Worm (Caenorhabditis elegans): ENCODE results near the gene grl-26.

The grl-26 gene

ce11 chrIV:296849-297248 lies 25.8 kb downstream of the grl-26 start:
- TF ChIP-seq ets-7 (tag; optimal IDR thresholded peaks at IDR 0.05) (no peak), scrt-1 (GFP tag; IDR thresholded peaks at IDR 0.05) (no peak), tbx-37 (GFP tag; conservative IDR thresholded peaks at IDR 0.05) (no peak), hnd-1 (tag; optimal IDR thresholded peaks at IDR 0.05) (no peak), ama-1 (optimal IDR thresholded peaks at IDR 0.05) (no peak), hmg-4 (GFP tag; optimal IDR thresholded peaks at IDR 0.05) (no peak), pes-1 (GFP tag; IDR thresholded peaks at IDR 0.05) (no peak), tbx-11 (GFP tag; IDR thresholded peaks at IDR 0.05) (no peak), sea-1 (GFP tag; conservative IDR thresholded peaks at IDR 0.05) (no peak), tra-4 (tag; optimal IDR thresholded peaks at IDR 0.05) (no peak), aly-1 (tag; optimal IDR thresholded peaks at IDR 0.05) (no peak), flt-1 (GFP tag; IDR thresholded peaks at IDR 0.05) (no peak), ceh-36 (tag; optimal IDR thresholded peaks at IDR 0.05) (no peak), B0310.2 (tag; optimal IDR thresholded peaks at IDR 0.05) (no peak), ceh-13 (GFP tag; optimal IDR thresholded peaks at IDR 0.05) (no peak), hmbx-1 (tag; optimal IDR thresholded peaks at IDR 0.05) (no peak), F13C5.2 (tag; optimal IDR thresholded peaks at IDR 0.05) (no peak)

ce11 chrIV:295734-296201 lies 26.8 kb downstream of the grl-26 start:
- TF ChIP-seq F13C5.2 (tag; optimal IDR thresholded peaks at IDR 0.05) (no peak), aly-1 (tag; optimal IDR thresholded peaks at IDR 0.05) (no peak), tbx-37 (GFP tag; conservative IDR thresholded peaks at IDR 0.05) (no peak), B0310.2 (tag; optimal IDR thresholded peaks at IDR 0.05) (no peak), tbx-11 (GFP tag; IDR thresholded peaks at IDR 0.05) (no peak), flt-1 (GFP tag; IDR thresholded peaks at IDR 0.05) (no peak), scrt-1 (GFP tag; IDR thresholded peaks at IDR 0.05) (no peak), pes-1 (GFP tag; IDR thresholded peaks at IDR 0.05) (no peak), hmbx-1 (tag; optimal IDR thresholded peaks at IDR 0.05) (no peak), ceh-36 (tag; optimal IDR thresholded peaks at IDR 0.05) (no peak), ets-7 (tag; optimal IDR thresholded peaks at IDR 0.05) (no peak), tra-4 (tag; optimal IDR thresholded peaks at IDR 0.05) (no peak), ceh-13 (GFP tag; optimal IDR thresholded peaks at IDR 0.05) (no peak), ama-1 (optimal IDR thresholded peaks at IDR 0.05) (no peak), hnd-1 (tag; optimal IDR thresholded peaks at IDR 0.05) (no peak), sea-1 (GFP tag; conservative IDR thresholded peaks at IDR 0.05) (no peak), hmg-4 (GFP tag; optimal IDR thresholded peaks at IDR 0.05) (no peak)

DNA sequence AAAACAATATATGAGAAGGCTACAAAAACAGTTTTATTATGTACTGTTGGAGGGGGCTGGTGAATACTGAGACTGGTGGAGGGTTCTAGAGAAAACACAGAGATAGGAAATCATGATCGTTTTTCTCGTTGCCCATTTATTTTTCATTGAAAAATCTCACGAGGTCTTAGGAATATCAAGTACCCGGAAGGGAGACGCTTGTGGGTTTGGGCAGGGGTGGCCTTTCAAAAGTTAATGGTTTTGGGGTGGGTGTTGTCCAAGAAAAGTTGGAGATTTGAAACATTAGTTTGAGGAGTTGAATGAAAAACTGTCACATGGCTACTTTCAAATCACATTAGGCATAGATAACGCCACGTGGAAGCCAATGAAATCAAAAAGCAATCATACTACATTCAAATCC lies 27.9 kb downstream of the grl-26 start:
- no peak for TF ChIP-seq B0310.2 (tag; optimal IDR thresholded peaks at IDR 0.05)
- TF ChIP-seq hmg-4 (GFP tag; optimal IDR thresholded peaks at IDR 0.05): no peak

DNA sequence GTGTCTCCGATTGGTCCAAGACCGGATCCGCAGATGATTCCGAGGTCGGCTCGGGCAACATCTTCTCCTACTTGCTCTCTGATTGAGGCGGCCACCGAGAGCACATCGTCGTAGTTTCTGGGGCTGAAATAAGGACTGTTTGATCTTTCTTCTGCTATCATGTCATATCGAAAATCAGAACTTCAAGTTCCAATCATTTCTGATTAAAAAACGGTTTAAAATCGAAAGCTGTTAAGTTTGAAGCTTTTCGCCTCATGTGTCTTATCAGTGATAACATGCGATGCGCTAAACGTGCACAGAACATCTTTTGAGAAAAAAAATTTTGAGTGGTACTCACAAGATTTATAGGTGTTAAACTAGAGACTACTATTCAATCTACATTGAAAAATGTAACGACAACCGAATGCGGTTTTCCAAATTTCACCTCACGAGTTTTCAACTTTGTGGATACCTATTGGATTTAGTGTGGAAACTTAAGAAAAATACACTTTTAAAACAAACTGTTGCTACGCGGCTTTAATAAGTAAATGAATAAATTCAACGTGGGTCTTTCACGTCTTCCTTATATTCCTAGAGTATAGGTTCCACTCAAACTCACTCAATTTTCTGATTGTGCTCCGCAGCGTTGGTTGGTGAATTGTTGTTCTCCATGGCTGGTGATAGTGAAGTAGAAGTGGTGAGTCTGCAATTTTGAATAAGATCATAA lies 28.5 kb downstream of the grl-26 start:
- no peak for TF ChIP-seq ama-1 (optimal IDR thresholded peaks at IDR 0.05)
- TF ChIP-seq tbx-11 (GFP tag; IDR thresholded peaks at IDR 0.05): no peak
- TF ChIP-seq hmbx-1 (tag; optimal IDR thresholded peaks at IDR 0.05): no peak
- no peak for TF ChIP-seq B0310.2 (tag; optimal IDR thresholded peaks at IDR 0.05)
- TF ChIP-seq ets-7 (tag; optimal IDR thresholded peaks at IDR 0.05): no peak
- no peak for TF ChIP-seq pes-1 (GFP tag; IDR thresholded peaks at IDR 0.05)
- no peak for TF ChIP-seq flt-1 (GFP tag; IDR thresholded peaks at IDR 0.05)
- TF ChIP-seq ceh-13 (GFP tag; optimal IDR thresholded peaks at IDR 0.05): no peak
- TF ChIP-seq hmg-4 (GFP tag; optimal IDR thresholded peaks at IDR 0.05): no peak
- TF ChIP-seq tbx-37 (GFP tag; conservative IDR thresholded peaks at IDR 0.05): no peak

DNA sequence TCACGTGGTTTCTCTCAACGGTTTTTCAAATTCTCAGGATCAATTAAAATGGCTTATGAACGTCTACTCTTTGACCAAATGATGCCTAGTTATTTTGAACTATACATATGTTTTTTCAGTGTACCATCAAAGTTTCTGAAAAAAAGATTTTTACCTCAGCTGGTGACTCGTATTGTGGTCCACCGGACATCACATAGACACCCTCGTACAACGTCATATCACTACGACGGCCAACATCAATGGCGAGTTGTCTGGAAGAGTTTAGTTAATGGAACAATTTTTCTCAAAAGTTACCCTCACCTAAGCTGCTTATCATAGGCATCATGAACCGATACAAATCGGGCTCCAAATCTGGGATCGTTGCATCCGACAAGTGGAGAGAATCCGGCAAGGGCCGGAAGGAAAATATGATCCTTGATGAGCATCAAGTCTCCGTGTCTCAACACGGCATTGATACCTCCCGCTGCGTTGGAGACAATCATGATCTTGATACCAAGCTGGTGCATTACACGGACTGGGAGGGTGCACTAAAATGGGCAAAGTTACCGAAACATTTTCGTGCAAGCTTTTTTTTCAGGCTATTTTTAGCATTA lies 29.4 kb downstream of the grl-26 start:
- TF ChIP-seq tra-4 (tag; optimal IDR thresholded peaks at IDR 0.05) (no peak), F13C5.2 (tag; optimal IDR thresholded peaks at IDR 0.05) (no peak), scrt-1 (GFP tag; IDR thresholded peaks at IDR 0.05) (no peak), hmbx-1 (tag; optimal IDR thresholded peaks at IDR 0.05) (no peak), ceh-13 (GFP tag; optimal IDR thresholded peaks at IDR 0.05) (no peak)

DNA sequence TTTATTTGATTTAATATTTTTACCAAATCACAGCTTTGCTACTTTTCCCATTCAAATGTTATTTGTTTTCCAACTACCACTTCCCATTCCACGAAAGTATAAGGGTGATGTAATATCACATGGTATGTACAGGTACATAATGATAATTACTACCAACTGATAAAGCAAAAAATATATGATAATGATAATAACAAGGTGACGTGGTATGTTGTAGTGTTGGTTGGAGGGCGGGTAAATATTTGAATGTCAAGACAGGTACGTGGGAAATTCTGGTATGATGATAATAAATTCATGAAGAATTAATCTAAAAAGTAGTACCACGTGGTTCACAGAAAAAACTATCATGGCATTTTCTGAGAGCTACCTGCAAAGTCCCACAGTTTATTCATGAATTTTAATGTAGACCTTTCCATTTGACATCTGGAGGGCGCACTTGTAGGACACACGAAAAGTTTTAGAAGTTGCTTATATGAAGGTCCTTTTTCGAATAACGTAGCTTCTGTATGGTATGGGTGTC lies 30.7 kb downstream of the grl-26 start:
- no peak for TF ChIP-seq ets-7 (tag; optimal IDR thresholded peaks at IDR 0.05)
- no peak for TF ChIP-seq aly-1 (tag; optimal IDR thresholded peaks at IDR 0.05)
- no peak for TF ChIP-seq pes-1 (GFP tag; IDR thresholded peaks at IDR 0.05)
- TF ChIP-seq flt-1 (GFP tag; IDR thresholded peaks at IDR 0.05): no peak
- no peak for TF ChIP-seq ceh-13 (GFP tag; optimal IDR thresholded peaks at IDR 0.05)
- TF ChIP-seq ceh-36 (tag; optimal IDR thresholded peaks at IDR 0.05): no peak
- no peak for TF ChIP-seq F13C5.2 (tag; optimal IDR thresholded peaks at IDR 0.05)
- TF ChIP-seq tbx-37 (GFP tag; conservative IDR thresholded peaks at IDR 0.05): no peak
- no peak for TF ChIP-seq hnd-1 (tag; optimal IDR thresholded peaks at IDR 0.05)
- no peak for TF ChIP-seq B0310.2 (tag; optimal IDR thresholded peaks at IDR 0.05)
- no peak for TF ChIP-seq hmg-4 (GFP tag; optimal IDR thresholded peaks at IDR 0.05)
- no peak for TF ChIP-seq ama-1 (optimal IDR thresholded peaks at IDR 0.05)

- no peak for TF ChIP-seq ceh-36 (tag; optimal IDR thresholded peaks at IDR 0.05)
- TF ChIP-seq hmbx-1 (tag; optimal IDR thresholded peaks at IDR 0.05): no peak
- no peak for TF ChIP-seq tbx-11 (GFP tag; IDR thresholded peaks at IDR 0.05)
- TF ChIP-seq ama-1 (optimal IDR thresholded peaks at IDR 0.05): no peak
- no peak for TF ChIP-seq ets-7 (tag; optimal IDR thresholded peaks at IDR 0.05)
- TF ChIP-seq aly-1 (tag; optimal IDR thresholded peaks at IDR 0.05): no peak
- no peak for TF ChIP-seq flt-1 (GFP tag; IDR thresholded peaks at IDR 0.05)
- TF ChIP-seq sea-1 (GFP tag; conservative IDR thresholded peaks at IDR 0.05): no peak
- TF ChIP-seq hmg-4 (GFP tag; optimal IDR thresholded peaks at IDR 0.05): no peak
- TF ChIP-seq hnd-1 (tag; optimal IDR thresholded peaks at IDR 0.05): no peak
- no peak for TF ChIP-seq F13C5.2 (tag; optimal IDR thresholded peaks at IDR 0.05)
- TF ChIP-seq scrt-1 (GFP tag; IDR thresholded peaks at IDR 0.05): no peak
- TF ChIP-seq B0310.2 (tag; optimal IDR thresholded peaks at IDR 0.05): no peak
Measured at ce11 chrIV:291356-291755, 31.3 kb downstream of the grl-26 start, which contains the start of gene T21D12.7. Gene T21D12.7 (minus strand): TSS chrIV:291456.

Data from whole organism, early embryonic.